Fruit fly (Drosophila melanogaster): ENCODE measurements around the gene Tao.

DNA sequence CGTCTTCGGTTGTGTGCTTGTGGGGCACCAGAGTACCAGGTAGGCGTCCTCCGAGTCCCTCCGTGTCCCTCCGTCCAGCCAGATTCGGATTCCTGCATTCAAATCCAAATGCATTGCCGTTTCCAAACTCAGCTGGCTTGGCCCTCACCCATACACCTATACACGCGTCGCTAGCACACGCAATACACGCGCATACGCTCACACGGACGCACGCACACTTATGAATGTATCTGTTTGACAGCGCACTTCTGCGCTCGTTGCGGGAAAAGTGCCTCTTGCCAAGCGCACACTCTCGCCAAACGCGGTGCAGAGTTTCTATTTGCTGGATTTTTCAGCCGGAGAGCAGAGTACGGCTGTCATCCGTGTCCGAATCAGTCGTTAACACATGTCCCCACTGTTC lies 57.0 kb downstream of the Tao start:
- TF ChIP-seq CG8478 (optimal IDR thresholded peaks at IDR 0.05), result no peak
- TF ChIP-seq CTCF (optimal IDR thresholded peaks at IDR 0.05), result no peak

Measured in S2 (cell line).